Worm (Caenorhabditis elegans): ENCODE measurements around the gene snb-1.

DNA sequence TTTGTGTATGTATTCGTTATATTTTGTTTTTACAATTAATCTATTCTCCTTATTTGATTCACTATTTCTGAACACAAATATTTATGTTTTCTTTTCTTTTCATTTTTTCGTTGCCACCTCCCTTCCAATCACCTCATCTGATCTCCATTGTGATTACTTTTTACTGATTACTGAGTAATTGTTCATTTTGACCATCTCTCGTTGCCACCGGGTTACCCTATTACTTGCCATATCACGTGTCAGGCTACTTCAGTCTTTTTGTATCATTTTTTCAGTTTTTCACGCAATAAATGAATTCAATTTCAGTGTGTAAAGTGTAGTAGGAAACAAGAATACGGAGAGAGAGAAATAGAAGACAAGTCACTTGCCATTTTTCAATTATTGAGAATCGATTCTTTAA lies 4.2 kb downstream of the snb-1 start, which contains the start of gene T10H9.8:
- TF ChIP-seq pha-4 (tag; optimal IDR thresholded peaks at IDR 0.05) (no peak), ama-1 (optimal IDR thresholded peaks at IDR 0.05) (no peak), sox-4 (tag; optimal IDR thresholded peaks at IDR 0.05) (no peak), ceh-31 (tag; optimal IDR thresholded peaks at IDR 0.05) (no peak), ceh-30 (tag; optimal IDR thresholded peaks at IDR 0.05) (no peak), nfya-1 (tag; optimal IDR thresholded peaks at IDR 0.05) (no peak), Y22D7AL.16 (tag; optimal IDR thresholded peaks at IDR 0.05) (no peak), ceh-9 (tag; optimal IDR thresholded peaks at IDR 0.05) (no peak), fkh-10 (GFP tag; optimal IDR thresholded peaks at IDR 0.05) (no peak), nhr-11 (tag; optimal IDR thresholded peaks at IDR 0.05) (no peak), ceh-18 (tag; optimal IDR thresholded peaks at IDR 0.05) (no peak), ceh-34 (tag; optimal IDR thresholded peaks at IDR 0.05) (no peak), pag-3 (tag; optimal IDR thresholded peaks at IDR 0.05; ENCODE audit: borderline replicate concordance) (no peak), ets-4 (tag; optimal IDR thresholded peaks at IDR 0.05) (no peak)
